Worm (Caenorhabditis elegans) whole organism, L3 larva: Measurements from ENCODE around the gene arf-1.

Experiments used
- R02D3.7 ChIP-seq: fragments of 150-350 bp; optimal IDR thresholded peaks from 2 replicates; lab custom pipeline; 2014; ENCODE audit warnings: missing biosample characterization, missing genetic modification characterization
- ZK546.5 ChIP-seq: sonication (generic microtip); optimal IDR thresholded peaks from 2 replicates; lab custom pipeline; 2017; ENCODE audit warnings: missing biosample characterization, missing genetic modification characterization
- ama-1 ChIP-seq: fragments of 150-350 bp; optimal IDR thresholded peaks from 2 replicates; lab custom pipeline; 2018
- ceh-16 ChIP-seq: sonication (generic microtip); optimal IDR thresholded peaks from 2 replicates; lab custom pipeline; 2017; ENCODE audit warnings: missing biosample characterization, missing genetic modification characterization
- ceh-28 ChIP-seq: fragments of 150-350 bp; optimal IDR thresholded peaks from 2 replicates; lab custom pipeline; 2014; ENCODE audit warnings: missing biosample characterization, missing genetic modification reagents, missing genetic modification characterization
- ceh-82 ChIP-seq: fragments of 150-350 bp; optimal IDR thresholded peaks from 2 replicates; lab custom pipeline; 2014; ENCODE audit warnings: missing biosample characterization, missing genetic modification characterization
- ceh-9 ChIP-seq: sonication (generic microtip); optimal IDR thresholded peaks from 2 replicates; lab custom pipeline; 2018; ENCODE audit warnings: missing biosample characterization, missing genetic modification characterization
- daf-12 ChIP-seq: fragments of 150-350 bp; optimal IDR thresholded peaks from 2 replicates; lab custom pipeline; 2014; ENCODE audit warnings: missing biosample characterization, missing genetic modification reagents, missing genetic modification characterization
- egl-27 ChIP-seq: sonication (generic microtip); optimal IDR thresholded peaks from 4 replicates; lab custom pipeline; 2017; ENCODE audit warnings: missing biosample characterization, missing genetic modification reagents, missing genetic modification characterization
- egl-5 ChIP-seq: fragments of 150-350 bp; optimal IDR thresholded peaks from 2 replicates; lab custom pipeline; 2017; ENCODE audit warnings: missing biosample characterization, missing genetic modification reagents, missing genetic modification characterization, inconsistent platforms
- elt-1 ChIP-seq: fragments of 150-350 bp; optimal IDR thresholded peaks from 2 replicates; lab custom pipeline; 2014; ENCODE audit warnings: missing biosample characterization, missing genetic modification characterization
- elt-2 ChIP-seq: sonication (generic microtip); optimal IDR thresholded peaks from 2 replicates; lab custom pipeline; 2016; ENCODE audit warnings: missing genetic modification reagents, mild to moderate bottlenecking, missing genetic modification characterization, missing compliant biosample characterization
- elt-3 ChIP-seq, 3 experiments: fragments of 150-350 bp in 1 of 3; sonication (generic microtip) in 2 of 3; optimal IDR thresholded peaks; 2 replicates in 2 of 3; 4 replicates in 1 of 3; lab custom pipeline; 2014 to 2017; ENCODE audit warnings: missing biosample characterization in 3 of 3, missing genetic modification characterization in 3 of 3
- eor-1 ChIP-seq, 2 experiments: fragments of 150-350 bp; optimal IDR thresholded peaks; 2 replicates each; lab custom pipeline; 2014 to 2018; ENCODE audit warnings: missing biosample characterization in 2 of 2, missing genetic modification characterization in 2 of 2
- fkh-10 ChIP-seq: sonication (generic microtip); optimal IDR thresholded peaks from 2 replicates; lab custom pipeline; 2017; ENCODE audit warnings: missing biosample characterization, missing genetic modification reagents, missing genetic modification characterization
- fkh-2 ChIP-seq: fragments of 150-350 bp; optimal IDR thresholded peaks from 2 replicates; lab custom pipeline; 2014; ENCODE audit warnings: missing biosample characterization, missing genetic modification reagents, missing genetic modification characterization
- fos-1 ChIP-seq: fragments of 150-350 bp; optimal IDR thresholded peaks from 2 replicates; lab custom pipeline; 2014; ENCODE audit warnings: missing biosample characterization, missing genetic modification characterization
- hmg-11 ChIP-seq: sonication (generic microtip); optimal IDR thresholded peaks from 2 replicates; lab custom pipeline; 2016; ENCODE audit warnings: missing genetic modification characterization, missing compliant biosample characterization
- jun-1 ChIP-seq: fragments of 150-350 bp; optimal IDR thresholded peaks from 2 replicates; lab custom pipeline; 2014; ENCODE audit warnings: missing biosample characterization, missing genetic modification reagents, missing genetic modification characterization
- lin-15B ChIP-seq: fragments of 150-350 bp; optimal IDR thresholded peaks from 2 replicates; lab custom pipeline; 2014; ENCODE audit warnings: missing biosample characterization, missing genetic modification characterization
- lin-39 ChIP-seq: fragments of 150-350 bp; optimal IDR thresholded peaks from 2 replicates; lab custom pipeline; 2018; ENCODE audit warnings: missing biosample characterization, missing genetic modification reagents, missing genetic modification characterization
- lsy-12 ChIP-seq: sonication (generic microtip); optimal IDR thresholded peaks from 2 replicates; lab custom pipeline; 2016; ENCODE audit warnings: mild to moderate bottlenecking, missing genetic modification characterization, missing compliant biosample characterization
- mdl-1 ChIP-seq: fragments of 150-350 bp; optimal IDR thresholded peaks from 2 replicates; lab custom pipeline; 2014; ENCODE audit warnings: missing biosample characterization, missing genetic modification characterization
- mml-1 ChIP-seq: fragments of 150-350 bp; sonication (generic microtip); optimal IDR thresholded peaks from 3 replicates; lab custom pipeline; 2014; ENCODE audit warnings: missing biosample characterization, missing genetic modification characterization
- nfya-1 ChIP-seq: sonication (generic microtip); optimal IDR thresholded peaks from 2 replicates; lab custom pipeline; 2017; ENCODE audit warnings: missing genetic modification characterization, mild to moderate bottlenecking, missing compliant biosample characterization, antibody characterized with exemption, moderate library complexity; ENCODE audit not compliant: insufficient read depth
- nhr-11 ChIP-seq: fragments of 150-350 bp; optimal IDR thresholded peaks from 2 replicates; lab custom pipeline; 2014; ENCODE audit warnings: missing biosample characterization, missing genetic modification characterization
- nhr-12 ChIP-seq: fragments of 150-350 bp; optimal IDR thresholded peaks from 2 replicates; lab custom pipeline; 2014; ENCODE audit warnings: missing biosample characterization, missing genetic modification characterization
- nhr-23 ChIP-seq: fragments of 150-350 bp; optimal IDR thresholded peaks from 2 replicates; lab custom pipeline; 2014; ENCODE audit warnings: missing biosample characterization, missing genetic modification reagents, missing genetic modification characterization
- nhr-237 ChIP-seq: fragments of 150-350 bp; optimal IDR thresholded peaks from 2 replicates; lab custom pipeline; 2014; ENCODE audit warnings: missing biosample characterization, missing genetic modification characterization
- nhr-25 ChIP-seq: sonication (generic microtip); optimal IDR thresholded peaks from 2 replicates; lab custom pipeline; 2017; ENCODE audit warnings: missing biosample characterization, missing genetic modification characterization
- nhr-28 ChIP-seq: fragments of 150-350 bp; optimal IDR thresholded peaks from 2 replicates; lab custom pipeline; 2014; ENCODE audit warnings: missing biosample characterization, missing genetic modification characterization
- nhr-43 ChIP-seq: sonication (generic microtip); optimal IDR thresholded peaks from 2 replicates; lab custom pipeline; 2016; ENCODE audit warnings: mild to moderate bottlenecking, missing genetic modification characterization, missing compliant biosample characterization; ENCODE audit not compliant: poor library complexity, severe bottlenecking
- nhr-67 ChIP-seq: fragments of 150-350 bp; optimal IDR thresholded peaks from 2 replicates; lab custom pipeline; 2014; ENCODE audit warnings: missing biosample characterization, missing genetic modification characterization
- nhr-76 ChIP-seq: fragments of 150-350 bp; sonication (generic microtip); optimal IDR thresholded peaks from 5 replicates; lab custom pipeline; 2014; ENCODE audit warnings: missing biosample characterization, missing genetic modification characterization
- nhr-77 ChIP-seq: fragments of 150-350 bp; optimal IDR thresholded peaks from 2 replicates; lab custom pipeline; 2014; ENCODE audit warnings: missing biosample characterization, missing genetic modification characterization
- pha-4 ChIP-seq: fragments of 150-350 bp; optimal IDR thresholded peaks from 2 replicates; lab custom pipeline; 2014; ENCODE audit warnings: missing biosample characterization, missing genetic modification reagents, missing genetic modification characterization
- pqm-1 ChIP-seq: fragments of 150-350 bp; optimal IDR thresholded peaks from 2 replicates; lab custom pipeline; 2017; ENCODE audit warnings: missing biosample characterization, missing genetic modification characterization, inconsistent platforms
- sea-2 ChIP-seq: fragments of 150-350 bp; sonication (generic microtip); optimal IDR thresholded peaks from 4 replicates; lab custom pipeline; 2014; ENCODE audit warnings: missing biosample characterization, missing genetic modification reagents, missing genetic modification characterization
- skn-1 ChIP-seq: fragments of 150-350 bp; optimal IDR thresholded peaks from 2 replicates; lab custom pipeline; 2014; ENCODE audit warnings: missing biosample characterization, missing genetic modification characterization
- snpc-4 ChIP-seq: fragments of 150-350 bp; optimal IDR thresholded peaks from 2 replicates; lab custom pipeline; 2014; ENCODE audit warnings: missing biosample characterization, missing genetic modification characterization
- tbx-2 ChIP-seq: sonication (generic microtip); optimal IDR thresholded peaks from 2 replicates; lab custom pipeline; 2016; ENCODE audit warnings: mild to moderate bottlenecking, missing genetic modification characterization, missing compliant biosample characterization
- unc-39 ChIP-seq: sonication (generic microtip); optimal IDR thresholded peaks from 4 replicates; lab custom pipeline; 2017; ENCODE audit warnings: missing biosample characterization, missing genetic modification characterization
- unc-62 ChIP-seq: fragments of 150-350 bp; sonication (generic microtip); optimal IDR thresholded peaks from 4 replicates; lab custom pipeline; 2014; ENCODE audit warnings: missing biosample characterization, missing genetic modification reagents, missing genetic modification characterization
- zag-1 ChIP-seq: fragments of 150-350 bp; optimal IDR thresholded peaks from 2 replicates; lab custom pipeline; 2014; ENCODE audit warnings: missing biosample characterization, missing genetic modification characterization
- ztf-11 ChIP-seq: fragments of 150-350 bp; optimal IDR thresholded peaks from 2 replicates; lab custom pipeline; 2014; ENCODE audit warnings: missing biosample characterization, missing genetic modification characterization
- ztf-4 ChIP-seq: fragments of 150-350 bp; optimal IDR thresholded peaks from 2 replicates; lab custom pipeline; 2014; ENCODE audit warnings: missing biosample characterization, missing genetic modification characterization

The arf-1 gene

ce11 chrIII:5701491-5701890 lies 13.2 kb upstream of the arf-1 start:
- TF ChIP-seq nhr-76 (tag; lab: Kevin White, UChicago), result no peak
- TF ChIP-seq ceh-28 (tag; lab: Kevin White, UChicago), result no peak
- no peak for TF ChIP-seq nhr-11 (tag; lab: Kevin White, UChicago)
- no peak for TF ChIP-seq nfya-1
- no peak for TF ChIP-seq fkh-2 (tag; lab: Kevin White, UChicago)
- no peak for TF ChIP-seq ama-1
- TF ChIP-seq lin-15B, result no peak
- TF ChIP-seq ceh-9 (tag; lab: Kevin White, UChicago), result no peak

ce11 chrIII:5705228-5705888 lies 9.3 kb upstream of the arf-1 start, which contains the start of gene swp-1:
TSS of gene swp-1 (minus strand) at chrIII:5705525.
- TF ChIP-seq elt-1 (no peak), egl-27 (tag; lab: Kevin White, UChicago) (no peak), nhr-67 (no peak), lin-39 (tag; lab: Kevin White, UChicago) (no peak), egl-5 (tag; lab: Kevin White, UChicago) (no peak), snpc-4 (tag; lab: Kevin White, UChicago) (no peak), nhr-76 (tag; lab: Kevin White, UChicago) (no peak), tbx-2 (no peak), fos-1 (tag; lab: Kevin White, UChicago) (no peak), skn-1 (no peak)

- TF ChIP-seq tbx-2, result peak; percentile 17
- no peak for TF ChIP-seq nhr-28 (tag; lab: Kevin White, UChicago)
- TF ChIP-seq elt-2 (tag; lab: Kevin White, UChicago), result peak; percentile 55
- TF ChIP-seq ceh-28 (tag; lab: Kevin White, UChicago), result peak; percentile 96
- TF ChIP-seq egl-27 (tag; lab: Kevin White, UChicago), result peak; percentile 23
- TF ChIP-seq egl-5 (tag; lab: Kevin White, UChicago), result peak; percentile 97
- TF ChIP-seq fos-1 (tag; lab: Kevin White, UChicago), result peak; percentile 48
- no peak for TF ChIP-seq unc-39
- TF ChIP-seq eor-1 (tag; optimal IDR thresholded peaks at IDR 0.05; lab: Kevin White, UChicago), result no peak
- peak; percentile 32 for TF ChIP-seq nhr-77
- peak; percentile 93 for TF ChIP-seq lin-15B
- no peak for TF ChIP-seq elt-3 (tag; optimal IDR thresholded peaks at IDR 0.05; lab: Kevin White, UChicago)
- TF ChIP-seq ZK546.5 (tag; lab: Kevin White, UChicago), result peak; percentile 3
- peak; percentile 73 for TF ChIP-seq jun-1 (tag; lab: Kevin White, UChicago)
- peak; percentile 84 for TF ChIP-seq snpc-4 (tag; lab: Kevin White, UChicago)
- peak; percentile 85 for TF ChIP-seq skn-1
- TF ChIP-seq ama-1, result peak; percentile 36
- TF ChIP-seq lin-39 (tag; lab: Kevin White, UChicago), result peak; percentile 98
- TF ChIP-seq ceh-16 (tag; lab: Kevin White, UChicago), result peak; percentile 65
- TF ChIP-seq daf-12 (tag; lab: Kevin White, UChicago), result no peak
- peak; percentile 97 for TF ChIP-seq nhr-25 (tag; lab: Kevin White, UChicago)
- TF ChIP-seq ceh-9 (tag; lab: Kevin White, UChicago), result no peak
- TF ChIP-seq mdl-1 (tag; lab: Kevin White, UChicago), result no peak
- peak; percentile 56 for TF ChIP-seq ceh-82 (tag; lab: Kevin White, UChicago)
- peak; percentile 80 for TF ChIP-seq nhr-11 (tag; lab: Kevin White, UChicago)
- TF ChIP-seq nhr-43, result peak; percentile 58
- peak; percentile 77 for TF ChIP-seq hmg-11
- TF ChIP-seq nhr-237 (tag; lab: Kevin White, UChicago), result no peak
- TF ChIP-seq elt-1, result peak; percentile 48
- peak; percentile 99 for TF ChIP-seq pha-4 (tag; lab: Kevin White, UChicago)
- peak; percentile 7 for TF ChIP-seq zag-1 (tag; lab: Kevin White, UChicago)
- peak; percentile 99 for TF ChIP-seq R02D3.7 (tag; lab: Kevin White, UChicago)
- TF ChIP-seq nhr-23 (tag; lab: Kevin White, UChicago), result peak; percentile 99
- peak; percentile 96 for TF ChIP-seq nfya-1
- TF ChIP-seq nhr-12 (tag; lab: Kevin White, UChicago), result no peak
- no peak for TF ChIP-seq ztf-4
- peak; percentile 91 for TF ChIP-seq pqm-1 (tag; lab: Kevin White, UChicago)
- TF ChIP-seq sea-2, result no peak
- no peak for TF ChIP-seq nhr-67
- peak; percentile 70 for TF ChIP-seq lsy-12 (tag; lab: Kevin White, UChicago)
- no peak for TF ChIP-seq mml-1 (tag; lab: Kevin White, UChicago)
- TF ChIP-seq unc-62 (GFP tag; lab: Kevin White, UChicago), result no peak
- peak; percentile 81 for TF ChIP-seq fkh-10 (GFP tag; lab: Kevin White, UChicago)
- TF ChIP-seq ztf-11, result no peak
Observed at ce11 chrIII:5706077-5706627, 8.5 kb upstream of the arf-1 start, which contains the start of gene rpl-23. TSS of gene rpl-23 (minus strand) at chrIII:5706127.
